Fruit fly (Drosophila melanogaster) whole organism, embryonic: ENCODE measurements around the gene Gk2.

ENCODE experiments used
- Aef1 ChIP-seq: fragments of 200-800 bp; sonication (Bioruptor generic); IDR thresholded peaks from 3 replicates; pipeline ENCODE4 v1.3.6; 2022; ENCODE audit warnings: missing biosample characterization, missing genetic modification characterization
- B-H2 ChIP-seq: fragments of 200-800 bp; sonication (Bioruptor generic); optimal IDR thresholded peaks from 2 replicates; lab custom pipeline; 2018; ENCODE audit warnings: missing biosample characterization, mild to moderate bottlenecking, missing genetic modification characterization
- CG11696 ChIP-seq: fragments of 200-800 bp; sonication (Bioruptor generic); IDR thresholded peaks from 2 replicates; pipeline ENCODE4 v1.3.6; 2022; ENCODE audit warnings: missing biosample characterization, missing genetic modification characterization
- CG12155 ChIP-seq: fragments of 200-800 bp; sonication (Bioruptor generic); optimal IDR thresholded peaks from 3 replicates; lab custom pipeline; 2016; ENCODE audit warnings: missing biosample characterization, missing genetic modification characterization
- CG12299 ChIP-seq: fragments of 200-800 bp; sonication (Bioruptor generic); optimal IDR thresholded peaks from 2 replicates; lab custom pipeline; 2018; ENCODE audit warnings: missing biosample characterization, mild to moderate bottlenecking, missing genetic modification characterization
- CG13894 ChIP-seq: fragments of 200-800 bp; sonication (Bioruptor generic); optimal IDR thresholded peaks from 3 replicates; lab custom pipeline; 2018; ENCODE audit warnings: missing biosample characterization, mild to moderate bottlenecking, missing genetic modification characterization, moderate library complexity
- CG14014 ChIP-seq: fragments of 200-800 bp; sonication (Bioruptor generic); IDR thresholded peaks from 2 replicates; pipeline ENCODE4 v1.3.6; 2022; ENCODE audit warnings: missing biosample characterization, missing genetic modification characterization
- CG15011 ChIP-seq: fragments of 200-800 bp; sonication (Bioruptor generic); optimal IDR thresholded peaks from 3 replicates; lab custom pipeline; 2018; ENCODE audit warnings: missing biosample characterization, mild to moderate bottlenecking, missing genetic modification characterization
- CG1602 ChIP-seq: fragments of 200-800 bp; sonication (Bioruptor generic); optimal IDR thresholded peaks from 3 replicates; lab custom pipeline; 2016; ENCODE audit warnings: missing biosample characterization, missing genetic modification characterization
- CG2120 ChIP-seq: fragments of 200-800 bp; sonication (Bioruptor generic); optimal IDR thresholded peaks from 3 replicates; lab custom pipeline; 2016; ENCODE audit warnings: missing biosample characterization, missing genetic modification characterization
- CG2678 ChIP-seq: fragments of 200-800 bp; sonication (Bioruptor generic); optimal IDR thresholded peaks from 3 replicates; lab custom pipeline; 2019; ENCODE audit warnings: missing biosample characterization, mild to moderate bottlenecking, missing genetic modification characterization, moderate library complexity
- CG5953 ChIP-seq: fragments of 200-800 bp; sonication (Bioruptor generic); IDR thresholded peaks from 2 replicates; pipeline ENCODE4 v1.3.6; 2022; ENCODE audit warnings: missing biosample characterization, missing genetic modification characterization
- CG6791 ChIP-seq: fragments of 200-800 bp; sonication (Bioruptor generic); IDR thresholded peaks from 3 replicates; pipeline ENCODE4 v1.3.6; 2022; ENCODE audit warnings: missing biosample characterization, missing genetic modification characterization; ENCODE audit not compliant: partially characterized antibody
- CG8290 ChIP-seq, 3 experiments: fragments of 200-800 bp; sonication (Bioruptor generic); optimal IDR thresholded peaks; 2 replicates each; lab custom pipeline; 2016 to 2019; ENCODE audit warnings: missing biosample characterization in 3 of 3, missing genetic modification characterization in 3 of 3, mild to moderate bottlenecking in 2 of 3, moderate library complexity in 1 of 3
- CG8924 ChIP-seq: fragments of 200-800 bp; optimal IDR thresholded peaks from 3 replicates; lab custom pipeline; 2019; ENCODE audit warnings: missing biosample characterization, mild to moderate bottlenecking, missing genetic modification characterization, moderate library complexity
- CG8944 ChIP-seq: fragments of 200-800 bp; sonication (Bioruptor generic); optimal IDR thresholded peaks from 3 replicates; lab custom pipeline; 2016; ENCODE audit warnings: missing biosample characterization, missing genetic modification characterization
- CG9932 ChIP-seq: fragments of 200-800 bp; sonication (Bioruptor generic); IDR thresholded peaks from 2 replicates; pipeline ENCODE4 v1.3.6; 2022; ENCODE audit warnings: missing biosample characterization, missing genetic modification characterization
- Dll ChIP-seq: fragments of 200-800 bp; sonication (Bioruptor generic); IDR thresholded peaks from 4 replicates; pipeline ENCODE4 v1.3.6; 2022; ENCODE audit warnings: missing biosample characterization, missing genetic modification characterization; ENCODE audit not compliant: partially characterized antibody
- Doc2 ChIP-seq: fragments of 200-800 bp; sonication (Bioruptor generic); IDR thresholded peaks from 2 replicates; pipeline ENCODE4 v1.3.6; 2022; ENCODE audit warnings: missing biosample characterization, missing genetic modification characterization
- Dp ChIP-seq: fragments of 200-800 bp; sonication (Bioruptor generic); optimal IDR thresholded peaks from 2 replicates; lab custom pipeline; 2018; ENCODE audit warnings: missing biosample characterization, mild to moderate bottlenecking, missing genetic modification characterization, moderate library complexity
- E2f1 ChIP-seq: fragments of 200-800 bp; sonication (Bioruptor generic); IDR thresholded peaks from 2 replicates; pipeline ENCODE4 v1.3.6; 2022; ENCODE audit warnings: missing biosample characterization, missing genetic modification characterization
- Ets97D ChIP-seq: fragments of 200-800 bp; sonication (Bioruptor generic); optimal IDR thresholded peaks from 3 replicates; lab custom pipeline; 2016; ENCODE audit warnings: missing biosample characterization, missing genetic modification characterization
- Hmr ChIP-seq: fragments of 200-800 bp; sonication (Bioruptor generic); optimal IDR thresholded peaks from 3 replicates; lab custom pipeline; 2017; ENCODE audit warnings: mild to moderate bottlenecking, missing biosample characterization, missing genetic modification reagents, missing genetic modification characterization
- Max ChIP-seq: fragments of 200-800 bp; sonication (Bioruptor generic); optimal IDR thresholded peaks from 2 replicates; lab custom pipeline; 2016; ENCODE audit warnings: missing biosample characterization, mild to moderate bottlenecking, missing genetic modification characterization
- Med ChIP-seq: fragments of 200-800 bp; sonication (Bioruptor generic); peaks from one replicate; lab custom pipeline; 2016; ENCODE audit warnings: missing biosample characterization, missing genetic modification characterization, mild to moderate bottlenecking, inconsistent platforms, moderate library complexity
- NfI ChIP-seq: fragments of 200-800 bp; sonication (Bioruptor generic); optimal IDR thresholded peaks from 3 replicates; lab custom pipeline; 2018; ENCODE audit warnings: missing biosample characterization, mild to moderate bottlenecking, missing genetic modification characterization, moderate library complexity
- Ptx1 ChIP-seq: fragments of 200-800 bp; sonication (Bioruptor generic); IDR thresholded peaks from 2 replicates; pipeline ENCODE4 v1.3.6; 2022; ENCODE audit warnings: missing biosample characterization, missing genetic modification characterization
- Sox100B ChIP-seq: fragments of 200-800 bp; sonication (Bioruptor generic); optimal IDR thresholded peaks from 3 replicates; lab custom pipeline; 2018; ENCODE audit warnings: missing biosample characterization, mild to moderate bottlenecking, missing genetic modification characterization
- Trl ChIP-seq, 3 experiments: fragments of >200 bp in 2 of 3; fragments of 200-800 bp in 1 of 3; sonication (Bioruptor generic) in 1 of 3; optimal IDR thresholded peaks; 2 replicates in 1 of 3; 3 replicates in 2 of 3; lab custom pipeline; 2016 to 2017; ENCODE audit warnings: missing biosample characterization in 1 of 3, missing genetic modification characterization in 1 of 3
- YL-1 ChIP-seq: fragments of 200-800 bp; sonication (Bioruptor generic); optimal IDR thresholded peaks from 3 replicates; lab custom pipeline; 2017; ENCODE audit warnings: missing biosample characterization, mild to moderate bottlenecking, missing genetic modification characterization
- bowl ChIP-seq: fragments of 200-800 bp; sonication (Bioruptor generic); IDR thresholded peaks from 2 replicates; pipeline ENCODE4 v1.3.6; 2022; ENCODE audit warnings: missing biosample characterization, missing genetic modification characterization
- bsh ChIP-seq, 2 experiments: fragments of 200-800 bp; sonication (Bioruptor generic); optimal IDR thresholded peaks; 2 replicates each; lab custom pipeline; 2017 to 2018; ENCODE audit warnings: mild to moderate bottlenecking in 2 of 2, missing biosample characterization in 2 of 2, missing genetic modification characterization in 2 of 2, moderate library complexity in 1 of 2
- crol ChIP-seq: fragments of 200-800 bp; sonication (Bioruptor generic); IDR thresholded peaks from 2 replicates; pipeline ENCODE4 v1.3.6; 2022; ENCODE audit warnings: missing biosample characterization, missing genetic modification characterization
- dati ChIP-seq: fragments of 200-800 bp; sonication (Bioruptor generic); IDR thresholded peaks from 2 replicates; pipeline ENCODE4 v1.3.6; 2022; ENCODE audit warnings: missing biosample characterization, missing genetic modification characterization
- ewg ChIP-seq: fragments of 200-800 bp; sonication (Bioruptor generic); optimal IDR thresholded peaks from 3 replicates; lab custom pipeline; 2017; ENCODE audit warnings: mild to moderate bottlenecking, missing biosample characterization, missing genetic modification reagents, missing genetic modification characterization
- fd64A ChIP-seq: fragments of 200-800 bp; sonication (Bioruptor generic); optimal IDR thresholded peaks from 3 replicates; lab custom pipeline; 2018; ENCODE audit warnings: missing biosample characterization, mild to moderate bottlenecking, missing genetic modification characterization
- hth ChIP-seq: fragments of >200 bp; optimal IDR thresholded peaks from 2 replicates; lab custom pipeline; 2017; ENCODE audit warnings: inconsistent platforms
- kni ChIP-seq: fragments of 200-800 bp; sonication (Bioruptor generic); optimal IDR thresholded peaks from 3 replicates; lab custom pipeline; 2017; ENCODE audit warnings: mild to moderate bottlenecking, missing biosample characterization, missing genetic modification reagents, missing genetic modification characterization
- lmd ChIP-seq: fragments of 200-800 bp; sonication (Bioruptor generic); IDR thresholded peaks from 2 replicates; pipeline ENCODE4 v1.3.6; 2022; ENCODE audit warnings: missing biosample characterization, missing genetic modification characterization
- mirr ChIP-seq: fragments of 200-800 bp; sonication (Bioruptor generic); optimal IDR thresholded peaks from 3 replicates; lab custom pipeline; 2018; ENCODE audit warnings: missing biosample characterization, mild to moderate bottlenecking, missing genetic modification characterization
- nom ChIP-seq: fragments of 200-800 bp; sonication (Bioruptor generic); optimal IDR thresholded peaks from 2 replicates; lab custom pipeline; 2017; ENCODE audit warnings: missing biosample characterization, missing genetic modification characterization, mild to moderate bottlenecking, moderate library complexity, missing genetic modification reagents
- phol ChIP-seq: fragments of 200-800 bp; sonication (Bioruptor generic); optimal IDR thresholded peaks from 3 replicates; lab custom pipeline; 2018; ENCODE audit warnings: missing biosample characterization, mild to moderate bottlenecking, missing genetic modification characterization, moderate library complexity
- psq ChIP-seq: fragments of 200-800 bp; sonication (Bioruptor generic); optimal IDR thresholded peaks from 2 replicates; lab custom pipeline; 2017; ENCODE audit warnings: missing biosample characterization, missing genetic modification characterization
- row ChIP-seq: fragments of 200-800 bp; sonication (Bioruptor generic); IDR thresholded peaks from 3 replicates; pipeline ENCODE4 v1.3.6; 2022; ENCODE audit warnings: missing biosample characterization, missing genetic modification characterization
- scrt ChIP-seq: fragments of 200-800 bp; sonication (Bioruptor generic); optimal IDR thresholded peaks from 2 replicates; lab custom pipeline; 2018; ENCODE audit warnings: missing biosample characterization, mild to moderate bottlenecking, missing genetic modification characterization, moderate library complexity
- shn ChIP-seq: fragments of 200-800 bp; sonication (Bioruptor generic); optimal IDR thresholded peaks from 3 replicates; lab custom pipeline; 2016; ENCODE audit warnings: missing biosample characterization, missing genetic modification characterization
- sna ChIP-seq: fragments of 200-800 bp; sonication (Bioruptor generic); IDR thresholded peaks from 2 replicates; pipeline ENCODE4 v1.3.6; 2022; ENCODE audit warnings: missing biosample characterization, missing genetic modification characterization; ENCODE audit not compliant: partially characterized antibody
- tup ChIP-seq: fragments of 200-800 bp; sonication (Bioruptor generic); optimal IDR thresholded peaks from 2 replicates; lab custom pipeline; 2016; ENCODE audit warnings: missing biosample characterization, mild to moderate bottlenecking, missing genetic modification characterization, moderate library complexity
- unc-4 ChIP-seq: fragments of 200-800 bp; sonication (Bioruptor generic); IDR thresholded peaks from 2 replicates; pipeline ENCODE4 v1.3.6; 2022; ENCODE audit warnings: missing biosample characterization, missing genetic modification characterization; ENCODE audit not compliant: partially characterized antibody
- wdn ChIP-seq: fragments of 200-800 bp; sonication (Bioruptor generic); IDR thresholded peaks from 2 replicates; pipeline ENCODE4 v1.3.6; 2022; ENCODE audit warnings: missing biosample characterization, missing genetic modification characterization

Gk2 gene

DNA sequence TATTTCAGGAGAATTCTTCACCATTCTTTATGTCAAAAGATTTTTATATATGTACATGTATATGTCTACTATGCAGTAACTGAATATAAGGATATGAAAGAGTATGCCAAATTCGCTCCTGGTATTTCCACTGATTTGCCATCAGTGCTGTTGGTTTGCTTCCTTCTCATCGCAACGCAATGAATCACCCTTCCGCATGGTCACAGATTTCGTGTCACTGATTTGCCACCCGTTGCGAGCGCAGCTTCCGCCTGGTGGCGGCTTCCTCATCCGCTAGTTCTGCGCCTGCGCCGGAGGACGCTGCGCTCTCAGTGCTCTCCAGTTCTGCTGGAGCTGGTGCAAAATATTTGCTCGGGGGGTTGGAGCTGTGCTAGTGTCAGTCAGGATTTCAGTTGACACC is 10.0 kb downstream of the Gk2 start (continued):
- peak; percentile 12; the same call in 1 of the 2 replicates for TF ChIP-seq CG9932 (GFP tag; lab: Robert Waterston, UW)
- peak; percentile 10 for TF ChIP-seq NfI (GFP tag; lab: Kevin White, UChicago)
- no peak for TF ChIP-seq CG12155 (GFP tag; lab: Kevin White, UChicago)
- TF ChIP-seq ewg (GFP tag; lab: Kevin White, UChicago) = peak; percentile 98
- TF ChIP-seq CG12299 (tag; lab: Kevin White, UChicago) = no peak
- TF ChIP-seq unc-4 = 0 out of 2 replicates have a peak, but pooled peaks have one; percentile 14
- TF ChIP-seq psq (GFP tag; lab: Kevin White, UChicago) = no peak
- peak; percentile 17 for TF ChIP-seq CG2120 (GFP tag; lab: Kevin White, UChicago)
- no peak for TF ChIP-seq fd64A (GFP tag; lab: Kevin White, UChicago)
- no peak for TF ChIP-seq E2f1 (GFP tag; lab: Robert Waterston, UW)
- TF ChIP-seq hth (lab: Kevin White, UChicago) = no peak
- no peak for TF ChIP-seq Aef1 (GFP tag; lab: Robert Waterston, UW)
- TF ChIP-seq Sox100B (GFP tag; lab: Kevin White, UChicago) = no peak
- TF ChIP-seq CG8924 = no peak
- TF ChIP-seq Dp (GFP tag; lab: Kevin White, UChicago) = no peak
- TF ChIP-seq shn (GFP tag; lab: Kevin White, UChicago) = no peak
- no peak for TF ChIP-seq tup (GFP tag; lab: Kevin White, UChicago)
- TF ChIP-seq Trl (optimal IDR thresholded peaks at IDR 0.05; lab: Kevin White, UChicago) = peak; percentile 22 to 32
- TF ChIP-seq Trl (GFP tag; optimal IDR thresholded peaks at IDR 0.05; lab: Kevin White, UChicago) = no peak
- TF ChIP-seq Ptx1 (GFP tag; lab: Robert Waterston, UW) = no peak
- peak; percentile 88 for TF ChIP-seq Med (GFP tag; lab: Kevin White, UChicago)
- TF ChIP-seq kni = no peak
- no peak for TF ChIP-seq crol (GFP tag; lab: Robert Waterston, UW)
- TF ChIP-seq nom (GFP tag; lab: Kevin White, UChicago) = no peak
- TF ChIP-seq phol (tag; lab: Kevin White, UChicago) = no peak
- TF ChIP-seq Dll (GFP tag; lab: Robert Waterston, UW) = no peak
- TF ChIP-seq CG15011 = no peak
- no peak for TF ChIP-seq scrt (GFP tag; lab: Kevin White, UChicago)
- peak; percentile 27; the same call in 1 of the 2 replicates for TF ChIP-seq lmd (GFP tag; lab: Robert Waterston, UW)
- no peak for TF ChIP-seq Doc2
- TF ChIP-seq CG6791 (GFP tag; lab: Robert Waterston, UW) = no peak
- TF ChIP-seq CG14014 (GFP tag; lab: Robert Waterston, UW) = no peak
- no peak for TF ChIP-seq CG2678
- no peak for TF ChIP-seq wdn (GFP tag; lab: Robert Waterston, UW)
- TF ChIP-seq CG5953 (GFP tag; lab: Robert Waterston, UW) = no peak
- no peak for TF ChIP-seq bowl (GFP tag; lab: Robert Waterston, UW)
- TF ChIP-seq CG13894 (tag; lab: Kevin White, UChicago) = no peak
- peak; percentile 2 for TF ChIP-seq B-H2 (GFP tag; lab: Kevin White, UChicago)
- peak; percentile 49 for TF ChIP-seq Ets97D (GFP tag; lab: Kevin White, UChicago)
- no peak for TF ChIP-seq CG1602 (GFP tag; lab: Kevin White, UChicago)
- peak; percentile 38 for TF ChIP-seq Hmr (GFP tag; lab: Kevin White, UChicago)
- TF ChIP-seq sna (GFP tag; lab: Robert Waterston, UW) = no peak
- TF ChIP-seq bsh (GFP tag; optimal IDR thresholded peaks at IDR 0.05; lab: Kevin White, UChicago) = no peak
- TF ChIP-seq YL-1 (GFP tag; lab: Kevin White, UChicago) = no peak
- no peak for TF ChIP-seq CG8944 (GFP tag; lab: Kevin White, UChicago)
- peak; percentile 58 for TF ChIP-seq row (GFP tag; lab: Robert Waterston, UW)
- TF ChIP-seq dati (GFP tag; lab: Robert Waterston, UW) = no peak
- no peak for TF ChIP-seq CG11696 (GFP tag; lab: Robert Waterston, UW)
- no peak for TF ChIP-seq Max
- TF ChIP-seq mirr = no peak
- no peak for TF ChIP-seq CG8290 (GFP tag; optimal IDR thresholded peaks at IDR 0.05; lab: Kevin White, UChicago)
- TF ChIP-seq CG8290 (tag; optimal IDR thresholded peaks at IDR 0.05; lab: Kevin White, UChicago) = peak in 1 of 2 experiments; percentile 46
